Worm (Caenorhabditis elegans) whole organism, young adult: Measurements from ENCODE around the gene B0280.11.

Experiments
- B0336.3 ChIP-seq: fragments of 200-800 bp; sonication (Bioruptor generic); IDR thresholded peaks from 2 replicates; pipeline ENCODE4 v1.3.6; 2022; ENCODE audit warnings: missing genetic modification characterization, missing compliant biosample characterization
- C17E4.6 ChIP-seq: fragments of 200-800 bp; sonication (Bioruptor generic); IDR thresholded peaks from 2 replicates; pipeline ENCODE4 v1.3.6; 2022; ENCODE audit warnings: missing genetic modification reagents, missing genetic modification characterization, missing compliant biosample characterization
- D2030.7 ChIP-seq: fragments of 200-800 bp; sonication (Bioruptor generic); IDR thresholded peaks from 2 replicates; pipeline ENCODE4 v1.3.6; 2022; ENCODE audit warnings: missing genetic modification reagents, missing genetic modification characterization, missing compliant biosample characterization
- F23B12.7 ChIP-seq: sonication (generic microtip); optimal IDR thresholded peaks from 2 replicates; lab custom pipeline; 2017; ENCODE audit warnings: missing genetic modification characterization, mild to moderate bottlenecking, missing compliant biosample characterization, antibody characterized with exemption, moderate library complexity; ENCODE audit not compliant: insufficient read depth
- F49E8.2 ChIP-seq: sonication (generic microtip); optimal IDR thresholded peaks from 3 replicates; lab custom pipeline; 2017; ENCODE audit warnings: missing genetic modification characterization, mild to moderate bottlenecking, missing compliant biosample characterization, antibody characterized with exemption, moderate library complexity; ENCODE audit not compliant: insufficient read depth
- K12H6.12 ChIP-seq: fragments of 200-800 bp; sonication (Bioruptor generic); optimal IDR thresholded peaks from 2 replicates; lab custom pipeline; 2018; ENCODE audit warnings: mild to moderate bottlenecking, missing genetic modification characterization, missing compliant biosample characterization
- Y53G8AR.9 ChIP-seq: fragments of 200-800 bp; sonication (Bioruptor generic); conservative IDR thresholded peaks from 2 replicates; pipeline ENCODE4 v1.3.6; 2022; ENCODE audit warnings: missing genetic modification reagents, missing genetic modification characterization, missing compliant biosample characterization
- Y56A3A.18 ChIP-seq: fragments of 200-800 bp; sonication (Bioruptor generic); IDR thresholded peaks from 2 replicates; pipeline ENCODE4 v1.3.6; 2022; ENCODE audit warnings: missing genetic modification reagents, missing genetic modification characterization, missing compliant biosample characterization
- attf-3 ChIP-seq: fragments of 200-800 bp; sonication (Bioruptor generic); conservative IDR thresholded peaks from 2 replicates; pipeline ENCODE4 v1.3.6; 2022; ENCODE audit warnings: missing genetic modification reagents, missing genetic modification characterization, missing compliant biosample characterization
- attf-5 ChIP-seq: fragments of 200-800 bp; sonication (Bioruptor generic); optimal IDR thresholded peaks from 2 replicates; lab custom pipeline; 2018; ENCODE audit warnings: mild to moderate bottlenecking, missing genetic modification characterization, missing compliant biosample characterization
- ccch-3 ChIP-seq: fragments of 200-800 bp; sonication (Bioruptor generic); optimal IDR thresholded peaks from 2 replicates; lab custom pipeline; 2018; ENCODE audit warnings: mild to moderate bottlenecking, missing genetic modification characterization, missing compliant biosample characterization
- ceh-100 ChIP-seq: fragments of 200-800 bp; sonication (Bioruptor generic); IDR thresholded peaks from 2 replicates; pipeline ENCODE4 v1.3.6; 2022; ENCODE audit warnings: missing genetic modification reagents, missing genetic modification characterization, missing compliant biosample characterization
- ceh-91 ChIP-seq: fragments of 200-800 bp; sonication (Bioruptor generic); IDR thresholded peaks from 2 replicates; pipeline ENCODE4 v1.3.6; 2022; ENCODE audit warnings: missing genetic modification reagents, missing genetic modification characterization, missing compliant biosample characterization
- dox-1 ChIP-seq: fragments of 200-800 bp; sonication (Bioruptor generic); IDR thresholded peaks from 2 replicates; pipeline ENCODE4 v1.3.6; 2022; ENCODE audit warnings: missing genetic modification reagents, missing genetic modification characterization, missing compliant biosample characterization
- him-1 ChIP-seq: sonication (generic microtip); optimal IDR thresholded peaks from 2 replicates; lab custom pipeline; 2016; ENCODE audit warnings: missing genotype, missing genetic modification reagents, missing genetic modification characterization, missing compliant biosample characterization
- hmg-1.2 ChIP-seq: fragments of 200-800 bp; sonication (Bioruptor generic); IDR thresholded peaks from 2 replicates; pipeline ENCODE4 v1.3.6; 2022; ENCODE audit warnings: missing genetic modification reagents, missing genetic modification characterization, missing compliant biosample characterization
- hrde-1 ChIP-seq: sonication (generic microtip); optimal IDR thresholded peaks from 2 replicates; lab custom pipeline; 2016; ENCODE audit warnings: missing genetic modification characterization, mild to moderate bottlenecking, missing compliant biosample characterization, moderate library complexity, missing genotype, missing genetic modification reagents, borderline replicate concordance
- hsf-1 ChIP-seq: fragments of 200-800 bp; sonication (Bioruptor generic); IDR thresholded peaks from 2 replicates; pipeline ENCODE4 v1.3.6; 2022; ENCODE audit warnings: missing genetic modification reagents, missing genetic modification characterization, missing compliant biosample characterization
- let-607 ChIP-seq, 2 experiments: fragments of 200-800 bp in 1 of 2; sonication (Bioruptor generic) in 1 of 2; sonication (generic microtip) in 1 of 2; optimal IDR thresholded peaks; 2 replicates each; lab custom pipeline; 2016 to 2018; ENCODE audit warnings: mild to moderate bottlenecking in 2 of 2, missing compliant biosample characterization in 2 of 2, missing genetic modification characterization in 2 of 2, moderate library complexity in 2 of 2, missing genotype in 1 of 2
- lin-35 ChIP-seq, 3 experiments: fragments of 150-350 bp in 2 of 3; sonication (generic microtip) in 1 of 3; optimal IDR thresholded peaks; 2 replicates each; lab custom pipeline; 2014 to 2018; ENCODE audit warnings: missing biosample characterization in 3 of 3, missing genetic modification characterization in 3 of 3, missing genetic modification reagents in 3 of 3
- lin-40 ChIP-seq: sonication (generic microtip); optimal IDR thresholded peaks from 2 replicates; lab custom pipeline; 2016; ENCODE audit warnings: missing genetic modification characterization, mild to moderate bottlenecking, missing compliant biosample characterization, missing genotype, missing genetic modification reagents
- lin-54 ChIP-seq: fragments of 200-800 bp; sonication (Bioruptor generic); optimal IDR thresholded peaks from 2 replicates; lab custom pipeline; 2018; ENCODE audit warnings: mild to moderate bottlenecking, missing genetic modification characterization, missing compliant biosample characterization
- lsl-1 ChIP-seq: fragments of 200-800 bp; sonication (Bioruptor generic); optimal IDR thresholded peaks from 2 replicates; lab custom pipeline; 2018; ENCODE audit warnings: mild to moderate bottlenecking, missing genetic modification characterization, moderate library complexity, missing compliant biosample characterization
- madf-6 ChIP-seq: fragments of 200-800 bp; sonication (Bioruptor generic); IDR thresholded peaks from 2 replicates; pipeline ENCODE4 v1.3.6; 2022; ENCODE audit warnings: missing genetic modification reagents, missing genetic modification characterization, missing compliant biosample characterization
- mcd-1 ChIP-seq: fragments of 200-800 bp; sonication (Bioruptor generic); IDR thresholded peaks from 2 replicates; pipeline ENCODE4 v1.3.6; 2022; ENCODE audit warnings: missing genetic modification reagents, missing genetic modification characterization, missing compliant biosample characterization
- mes-4 ChIP-seq: sonication (generic microtip); optimal IDR thresholded peaks from 2 replicates; lab custom pipeline; 2016; ENCODE audit warnings: missing genotype, missing genetic modification characterization, missing compliant biosample characterization
- mxl-1 ChIP-seq: sonication (generic microtip); optimal IDR thresholded peaks from 2 replicates; lab custom pipeline; 2016; ENCODE audit warnings: missing genetic modification characterization, missing compliant biosample characterization
- nfyb-1 ChIP-seq: fragments of 200-800 bp; sonication (Bioruptor generic); IDR thresholded peaks from 2 replicates; pipeline ENCODE4 v1.3.6; 2022; ENCODE audit warnings: missing genetic modification reagents, missing genetic modification characterization, missing compliant biosample characterization
- nhr-179 ChIP-seq: sonication (generic microtip); optimal IDR thresholded peaks from 2 replicates; lab custom pipeline; 2016; ENCODE audit warnings: mild to moderate bottlenecking, missing genetic modification characterization, missing compliant biosample characterization
- nhr-27 ChIP-seq: fragments of 200-800 bp; sonication (Bioruptor generic); optimal IDR thresholded peaks from 2 replicates; lab custom pipeline; 2018; ENCODE audit warnings: mild to moderate bottlenecking, missing genetic modification characterization, moderate library complexity, missing compliant biosample characterization
- pha-4 ChIP-seq: fragments of 150-350 bp; sonication (generic microtip); optimal IDR thresholded peaks from 2 replicates; lab custom pipeline; 2014; ENCODE audit warnings: missing biosample characterization, missing genetic modification reagents, missing genetic modification characterization
- rec-8 ChIP-seq, 2 experiments: sonication (generic microtip); optimal IDR thresholded peaks; 2 replicates each; lab custom pipeline; 2016; ENCODE audit warnings: mild to moderate bottlenecking in 2 of 2, missing genetic modification characterization in 2 of 2, missing genetic modification reagents in 2 of 2, missing genotype in 2 of 2, missing biosample characterization in 1 of 2, missing compliant biosample characterization in 1 of 2, moderate library complexity in 1 of 2
- rpc-1 ChIP-seq, 2 experiments: fragments of 150-350 bp in 1 of 2; sonication (generic microtip) in 1 of 2; optimal IDR thresholded peaks; 2 replicates each; lab custom pipeline; 2014 to 2018; ENCODE audit warnings: missing biosample characterization in 1 of 2, missing genetic modification characterization in 1 of 2, missing genetic modification reagents in 1 of 2, missing genotype in 1 of 2
- snpc-1.1 ChIP-seq: sonication (generic microtip); optimal IDR thresholded peaks from 2 replicates; lab custom pipeline; 2017; ENCODE audit warnings: missing genetic modification characterization, mild to moderate bottlenecking, missing compliant biosample characterization, antibody characterized with exemption, moderate library complexity, missing genotype, missing genetic modification reagents; ENCODE audit not compliant: insufficient read depth
- snpc-1.3 ChIP-seq: sonication (generic microtip); optimal IDR thresholded peaks from 2 replicates; lab custom pipeline; 2017; ENCODE audit warnings: missing genetic modification characterization, mild to moderate bottlenecking, missing compliant biosample characterization, antibody characterized with exemption, moderate library complexity, missing genotype, missing genetic modification reagents; ENCODE audit not compliant: insufficient read depth
- snpc-3.4 ChIP-seq: sonication (generic microtip); optimal IDR thresholded peaks from 2 replicates; lab custom pipeline; 2017; ENCODE audit warnings: missing genetic modification characterization, mild to moderate bottlenecking, missing compliant biosample characterization, antibody characterized with exemption, moderate library complexity, missing genotype, missing genetic modification reagents
- snpc-4 ChIP-seq, 5 experiments: fragments of 150-350 bp in 1 of 5; sonication (generic microtip) in 4 of 5; optimal IDR thresholded peaks; 2 replicates each; lab custom pipeline; 2014 to 2018; ENCODE audit warnings: missing genetic modification characterization in 5 of 5, missing biosample characterization in 3 of 5, antibody characterized with exemption in 2 of 5, mild to moderate bottlenecking in 2 of 5, missing compliant biosample characterization in 2 of 5, missing genotype in 2 of 5, moderate library complexity in 2 of 5, missing genetic modification reagents in 1 of 5
- tbp1 ChIP-seq: fragments of 200-800 bp; sonication (Bioruptor generic); optimal IDR thresholded peaks from 2 replicates; lab custom pipeline; 2018; ENCODE audit warnings: mild to moderate bottlenecking, missing genetic modification characterization, missing compliant biosample characterization
- tbx-9 ChIP-seq: sonication (generic microtip); optimal IDR thresholded peaks from 2 replicates; lab custom pipeline; 2016; ENCODE audit warnings: borderline replicate concordance, missing genetic modification characterization, inconsistent platforms, missing compliant biosample characterization
- tlf-1 ChIP-seq: fragments of 200-800 bp; sonication (Bioruptor generic); optimal IDR thresholded peaks from 2 replicates; lab custom pipeline; 2018; ENCODE audit warnings: mild to moderate bottlenecking, missing genetic modification characterization, missing compliant biosample characterization
- ztf-18 ChIP-seq: sonication (generic microtip); optimal IDR thresholded peaks from 2 replicates; lab custom pipeline; 2016; ENCODE audit warnings: missing genotype, mild to moderate bottlenecking, missing genetic modification characterization, missing compliant biosample characterization
- ztf-26 ChIP-seq: sonication (generic microtip); optimal IDR thresholded peaks from 2 replicates; lab custom pipeline; 2017; ENCODE audit warnings: missing genetic modification characterization, missing compliant biosample characterization
- ztf-28 ChIP-seq: fragments of 200-800 bp; sonication (Bioruptor generic); IDR thresholded peaks from 2 replicates; pipeline ENCODE4 v1.3.6; 2022; ENCODE audit warnings: missing genetic modification reagents, missing genetic modification characterization, missing compliant biosample characterization

B0280.11 gene

DNA sequence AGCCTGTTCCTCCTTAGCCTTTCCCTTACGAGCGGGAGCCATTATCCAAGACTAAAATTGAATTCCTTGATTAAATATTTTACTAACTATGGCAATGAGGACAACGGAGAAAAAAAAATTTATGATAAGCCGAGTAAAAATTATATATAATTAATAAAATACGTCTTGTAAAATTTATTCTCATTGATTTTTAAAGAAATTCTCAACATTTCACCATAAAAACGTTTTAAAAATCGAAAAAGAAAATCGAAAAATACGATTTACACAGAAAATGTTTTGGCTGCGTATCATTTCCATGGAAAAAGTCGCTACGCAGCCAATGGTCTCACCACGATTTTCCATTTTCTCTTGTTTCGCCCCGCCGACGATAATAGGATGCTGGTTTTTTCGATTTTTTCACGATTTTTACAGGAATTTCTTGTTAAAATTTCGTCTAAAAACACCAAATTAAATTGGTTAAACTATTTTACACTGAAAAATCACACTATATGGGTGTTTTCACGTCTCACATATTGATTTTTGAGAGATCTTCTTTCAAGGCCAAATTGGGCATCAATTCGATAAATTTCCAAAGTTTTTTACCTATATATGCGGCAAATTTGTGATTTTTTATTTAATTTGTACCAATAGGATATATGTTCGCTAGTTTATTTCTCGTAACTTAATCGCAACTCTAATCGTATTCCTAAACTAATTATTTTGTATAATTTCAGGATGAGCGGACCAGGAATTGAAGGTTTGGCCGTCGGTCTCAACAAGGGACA, 41.6 kb upstream of the B0280.11 start, which contains the start of the genes rps-14 and rpl-36 (continued):
- TF ChIP-seq pha-4 (tag; lab: Kevin White, UChicago) (peak; percentile 89), hmg-1.2 (GFP tag; lab: Robert Waterston, UW) (peak; percentile 87), K12H6.12 (tag; lab: Kevin White, UChicago) (peak; percentile 47), Y56A3A.18 (no peak), mes-4 (tag; lab: Kevin White, UChicago) (no peak), ceh-100 (GFP tag; lab: Robert Waterston, UW) (peak; percentile 61), lin-40 (tag; lab: Kevin White, UChicago) (peak; percentile 82), lsl-1 (peak; percentile 13), hrde-1 (tag; lab: Kevin White, UChicago) (no peak), snpc-4 (GFP tag; optimal IDR thresholded peaks at IDR 0.05; lab: Kevin White, UChicago) (no peak), snpc-4 (tag; optimal IDR thresholded peaks at IDR 0.05; lab: Kevin White, UChicago) (peak; percentile 47 to 73 (median 57)), lin-35 (GFP tag; optimal IDR thresholded peaks at IDR 0.05; lab: Kevin White, UChicago) (peak in 1 of 3 experiments; percentile 86), tbp1 (GFP tag; lab: Kevin White, UChicago) (peak; percentile 62), dox-1 (GFP tag; lab: Robert Waterston, UW) (peak; percentile 41; the same call in 1 of the 2 replicates), rec-8 (tag; optimal IDR thresholded peaks at IDR 0.05; lab: Kevin White, UChicago) (no peak), tbx-9 (no peak), madf-6 (GFP tag; lab: Robert Waterston, UW) (peak; percentile 70), ccch-3 (no peak), ztf-26 (tag; lab: Kevin White, UChicago) (peak; percentile 32), nhr-27 (no peak), attf-5 (GFP tag; lab: Kevin White, UChicago) (peak; percentile 60), ztf-18 (tag; lab: Kevin White, UChicago) (peak; percentile 1), rpc-1 (optimal IDR thresholded peaks at IDR 0.05; lab: Kevin White, UChicago) (no peak), rpc-1 (tag; optimal IDR thresholded peaks at IDR 0.05; lab: Kevin White, UChicago) (no peak), B0336.3 (peak; percentile 29; the same call in 1 of the 2 replicates), ceh-91 (GFP tag; lab: Robert Waterston, UW) (peak; percentile 62; the same call in 1 of the 2 replicates), F49E8.2 (peak; percentile 26), tlf-1 (GFP tag; lab: Kevin White, UChicago) (peak; percentile 82), ztf-28 (no peak), let-607 (tag; optimal IDR thresholded peaks at IDR 0.05; lab: Kevin White, UChicago) (peak in 1 of 2 experiments; percentile 45), C17E4.6 (no peak), Y53G8AR.9 (GFP tag; lab: Robert Waterston, UW) (0 out of 2 replicates have a peak, but pooled peaks have one; percentile 28), nhr-179 (no peak), mxl-1 (no peak), snpc-1.3 (peak; percentile 71), snpc-1.1 (tag; lab: Kevin White, UChicago) (peak; percentile 40), mcd-1 (GFP tag; lab: Robert Waterston, UW) (peak; percentile 84), F23B12.7 (peak; percentile 96), attf-3 (peak; percentile 72), snpc-3.4 (tag; lab: Kevin White, UChicago) (peak; percentile 70), hsf-1 (GFP tag; lab: Robert Waterston, UW) (no peak), nfyb-1 (GFP tag; lab: Robert Waterston, UW) (0 out of 2 replicates have a peak, but pooled peaks have one; percentile 47), D2030.7 (GFP tag; lab: Robert Waterston, UW) (peak; percentile 71), him-1 (tag; lab: Kevin White, UChicago) (peak; percentile 17), lin-54 (peak; percentile 81)
